Fruit fly (Drosophila melanogaster) ovary, adult (tissue): ENCODE results near the gene Shmt.
A peak's percentile ranks its signal among the peaks of the same experiment; 100 is the strongest.

ENCODE experiments used
- CG17801 ChIP-seq: fragments of 200-800 bp; optimal IDR thresholded peaks from 2 replicates; lab custom pipeline; 2019; ENCODE audit warnings: missing biosample characterization, mild to moderate bottlenecking, missing genetic modification characterization, moderate library complexity; ENCODE audit not compliant: partially characterized antibody

The Shmt gene

DNA sequence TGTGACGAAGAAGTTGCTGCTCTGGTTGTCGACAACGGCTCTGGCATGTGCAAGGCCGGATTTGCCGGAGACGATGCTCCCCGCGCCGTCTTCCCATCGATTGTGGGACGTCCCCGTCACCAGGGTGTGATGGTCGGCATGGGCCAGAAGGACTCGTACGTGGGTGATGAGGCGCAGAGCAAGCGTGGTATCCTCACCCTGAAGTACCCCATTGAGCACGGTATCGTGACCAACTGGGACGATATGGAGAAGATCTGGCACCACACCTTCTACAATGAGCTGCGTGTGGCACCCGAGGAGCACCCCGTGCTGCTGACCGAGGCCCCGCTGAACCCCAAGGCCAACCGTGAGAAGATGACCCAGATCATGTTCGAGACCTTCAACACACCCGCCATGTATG lies 13.9 kb downstream of the Shmt start:
- TF ChIP-seq CG17801 (GFP tag; lab: Kevin White, UChicago): no peak

DNA sequence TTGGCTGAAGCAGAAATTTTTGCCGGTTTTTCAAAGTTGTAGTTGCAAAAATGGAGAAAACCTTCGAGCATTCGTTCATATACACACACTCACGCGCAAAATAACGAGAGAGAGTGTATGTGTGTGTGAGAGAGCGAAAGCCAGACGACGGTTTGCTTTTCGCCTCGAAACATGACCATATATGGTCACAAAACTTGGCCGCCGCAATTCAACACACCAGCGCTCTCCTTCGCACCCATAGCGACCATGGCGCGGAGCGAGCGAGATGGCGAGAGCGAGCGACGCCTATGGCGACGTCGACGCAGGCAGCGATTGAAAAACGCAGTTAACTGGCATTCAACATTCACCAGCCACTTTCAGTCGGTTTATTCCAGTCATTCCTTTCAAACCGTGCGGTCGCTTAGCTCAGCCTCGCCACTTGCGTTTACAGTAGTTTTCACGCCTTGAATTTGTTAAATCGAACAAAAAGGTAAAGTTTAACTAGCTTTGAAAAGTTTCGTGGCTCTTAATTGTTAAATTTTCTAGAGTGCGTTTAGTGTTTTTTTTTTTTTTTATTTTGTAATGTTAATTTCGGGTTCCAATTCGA lies 14.9 kb downstream of the Shmt start:
- TF ChIP-seq CG17801 (GFP tag; lab: Kevin White, UChicago): peak; percentile 59

DNA sequence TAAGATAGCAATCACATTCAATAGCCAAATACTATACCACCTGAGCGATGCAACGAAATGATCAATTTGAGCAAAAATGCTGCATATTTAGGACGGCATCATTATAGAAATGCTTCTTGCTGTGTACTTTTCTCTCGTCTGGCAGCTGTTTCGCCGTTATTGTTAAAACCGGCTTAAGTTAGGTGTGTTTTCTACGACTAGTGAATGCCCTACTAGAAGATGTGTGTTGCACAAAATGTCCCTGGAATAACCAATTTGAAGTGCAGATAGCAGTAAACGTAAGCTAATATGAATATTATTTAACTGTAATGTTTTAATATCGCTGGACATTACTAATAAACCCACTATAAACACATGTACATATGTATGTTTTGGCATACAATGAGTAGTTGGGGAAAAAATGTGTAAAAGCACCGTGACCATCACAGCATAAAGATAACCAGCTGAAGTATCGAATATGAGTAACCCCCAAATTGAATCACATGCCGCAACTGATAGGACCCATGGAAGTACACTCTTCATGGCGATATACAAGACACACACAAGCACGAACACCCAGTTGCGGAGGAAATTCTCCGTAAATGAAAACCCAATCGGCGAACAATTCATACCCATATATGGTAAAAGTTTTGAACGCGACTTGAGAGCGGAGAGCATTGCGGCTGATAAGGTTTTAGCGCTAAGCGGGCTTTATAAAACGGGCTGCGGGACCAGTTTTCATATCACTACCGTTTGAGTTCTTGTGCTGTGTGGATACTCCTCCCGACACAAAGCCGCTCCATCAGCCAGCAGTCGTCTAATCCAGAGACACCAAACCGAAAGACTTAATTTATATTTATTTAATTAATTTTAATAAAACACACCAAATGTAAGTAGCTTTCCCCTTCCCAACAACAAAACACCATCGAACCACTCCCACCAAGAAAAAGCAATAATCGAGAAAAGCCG lies 16.2 kb downstream of the Shmt start, which contains the start of gene Act5C:
Gene Act5C, plus strand, starts transcription at position 716 of the 948 bp plus-strand sequence.
- peak; percentile 94 for TF ChIP-seq CG17801 (GFP tag; lab: Kevin White, UChicago)

DNA sequence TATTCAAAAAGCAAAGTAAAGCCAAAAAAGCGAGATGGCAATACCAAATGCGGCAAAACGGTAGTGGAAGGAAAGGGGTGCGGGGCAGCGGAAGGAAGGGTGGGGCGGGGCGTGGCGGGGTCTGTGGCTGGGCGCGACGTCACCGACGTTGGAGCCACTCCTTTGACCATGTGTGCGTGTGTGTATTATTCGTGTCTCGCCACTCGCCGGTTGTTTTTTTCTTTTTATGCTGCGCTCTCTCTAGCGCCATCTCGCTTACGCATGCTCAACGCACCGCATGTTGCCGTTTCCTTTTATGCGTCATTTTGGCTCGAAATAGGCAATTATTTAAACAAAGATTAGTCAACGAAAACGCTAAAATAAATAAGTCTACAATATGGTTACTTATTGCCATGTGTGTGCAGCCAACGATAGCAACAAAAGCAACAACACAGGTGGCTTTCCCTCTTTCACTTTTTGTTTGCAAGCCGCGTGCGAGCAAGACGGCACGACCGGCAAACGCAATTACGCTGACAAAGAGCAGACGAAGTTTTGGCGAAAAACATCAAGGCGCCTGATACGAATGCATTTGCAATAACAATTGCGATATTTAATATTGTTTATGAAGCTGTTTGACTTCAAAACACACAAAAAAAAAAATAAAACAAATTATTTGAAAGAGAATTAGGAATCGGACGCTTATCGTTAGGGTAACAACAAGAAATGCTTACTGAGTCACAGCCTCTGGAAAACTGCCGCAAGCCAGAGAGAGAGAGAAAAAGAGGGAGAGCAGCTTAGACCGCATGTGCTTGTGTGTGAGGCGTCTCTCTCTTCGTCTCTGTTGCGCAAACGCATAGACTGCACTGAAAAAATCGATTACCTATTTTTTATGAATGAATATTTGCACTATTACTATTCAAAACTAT lies 17.1 kb downstream of the Shmt start:
- TF ChIP-seq CG17801 (GFP tag; lab: Kevin White, UChicago): no peak

DNA sequence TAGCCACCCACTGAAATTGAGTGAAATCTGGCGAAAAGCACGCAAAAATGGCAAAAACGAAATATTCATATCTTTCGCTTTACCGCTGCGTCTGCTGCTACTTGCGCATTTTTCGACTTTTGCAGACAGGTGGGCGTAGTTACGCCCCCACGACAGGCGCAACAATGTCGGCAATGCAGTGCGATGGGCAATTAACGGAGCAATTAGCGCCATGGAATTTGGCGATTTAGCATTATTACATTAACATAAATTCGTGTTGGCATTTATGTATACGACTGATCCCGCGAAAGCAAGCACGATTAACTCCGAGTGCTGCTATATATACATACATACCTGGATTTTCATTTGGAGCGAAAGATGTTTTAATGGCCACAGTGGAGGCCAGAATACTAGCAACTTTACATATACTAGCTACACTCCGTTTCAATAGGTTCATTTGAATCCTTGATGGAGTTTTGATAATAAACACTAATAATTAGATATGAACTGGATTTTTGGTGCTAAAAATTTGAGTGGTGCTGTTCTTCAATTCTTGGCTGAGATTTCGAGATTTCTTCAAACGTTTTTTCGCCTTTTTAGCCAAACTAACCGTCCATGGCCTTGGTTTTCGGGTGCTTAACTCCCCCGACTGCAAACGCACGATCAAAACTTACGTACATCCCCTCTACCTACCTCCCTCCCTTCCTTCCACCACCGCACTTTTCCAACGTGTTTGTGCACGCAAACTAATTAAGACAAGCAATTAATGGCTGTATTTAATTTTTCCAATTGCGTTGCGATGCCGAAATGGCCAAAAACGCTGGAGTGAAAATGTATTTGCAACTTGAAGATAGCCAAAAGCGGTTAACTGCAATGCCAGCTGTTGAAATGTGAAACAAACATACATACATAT lies 19.5 kb downstream of the Shmt start:
- no peak for TF ChIP-seq CG17801 (GFP tag; lab: Kevin White, UChicago)

DNA sequence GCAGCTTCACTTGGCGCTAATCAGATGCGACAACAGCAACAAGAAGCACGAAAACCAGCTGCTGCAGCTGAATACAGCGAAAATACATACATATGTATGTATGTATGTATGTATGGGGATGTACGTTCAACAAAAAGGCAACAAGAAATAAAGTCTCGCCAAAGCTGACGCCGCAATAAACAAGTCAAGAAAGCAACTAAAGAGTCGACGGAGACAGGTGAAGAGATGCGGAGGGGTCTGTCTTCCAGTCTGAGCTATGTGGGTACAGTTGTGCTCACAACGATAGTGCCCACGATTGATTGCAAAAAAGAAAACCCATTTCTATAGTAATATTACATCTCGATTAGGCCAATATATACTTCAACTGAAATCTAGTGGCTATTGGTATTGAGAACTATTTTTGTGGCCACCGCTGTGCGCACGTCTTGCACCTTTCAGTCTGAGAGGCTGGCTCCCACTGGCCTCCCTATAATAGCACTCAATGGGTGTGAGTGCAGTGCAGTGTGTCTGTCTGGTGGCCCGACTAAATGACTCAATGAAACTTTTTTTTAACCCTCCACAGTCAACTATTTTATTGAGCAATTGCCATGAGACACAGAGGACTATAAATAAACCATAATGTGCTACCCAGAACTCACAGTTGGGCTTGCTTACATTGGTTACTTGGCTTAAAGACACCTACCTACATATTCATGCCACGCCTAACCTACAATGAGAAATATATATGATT lies 20.6 kb downstream of the Shmt start:
- TF ChIP-seq CG17801 (GFP tag; lab: Kevin White, UChicago): peak; percentile 92

DNA sequence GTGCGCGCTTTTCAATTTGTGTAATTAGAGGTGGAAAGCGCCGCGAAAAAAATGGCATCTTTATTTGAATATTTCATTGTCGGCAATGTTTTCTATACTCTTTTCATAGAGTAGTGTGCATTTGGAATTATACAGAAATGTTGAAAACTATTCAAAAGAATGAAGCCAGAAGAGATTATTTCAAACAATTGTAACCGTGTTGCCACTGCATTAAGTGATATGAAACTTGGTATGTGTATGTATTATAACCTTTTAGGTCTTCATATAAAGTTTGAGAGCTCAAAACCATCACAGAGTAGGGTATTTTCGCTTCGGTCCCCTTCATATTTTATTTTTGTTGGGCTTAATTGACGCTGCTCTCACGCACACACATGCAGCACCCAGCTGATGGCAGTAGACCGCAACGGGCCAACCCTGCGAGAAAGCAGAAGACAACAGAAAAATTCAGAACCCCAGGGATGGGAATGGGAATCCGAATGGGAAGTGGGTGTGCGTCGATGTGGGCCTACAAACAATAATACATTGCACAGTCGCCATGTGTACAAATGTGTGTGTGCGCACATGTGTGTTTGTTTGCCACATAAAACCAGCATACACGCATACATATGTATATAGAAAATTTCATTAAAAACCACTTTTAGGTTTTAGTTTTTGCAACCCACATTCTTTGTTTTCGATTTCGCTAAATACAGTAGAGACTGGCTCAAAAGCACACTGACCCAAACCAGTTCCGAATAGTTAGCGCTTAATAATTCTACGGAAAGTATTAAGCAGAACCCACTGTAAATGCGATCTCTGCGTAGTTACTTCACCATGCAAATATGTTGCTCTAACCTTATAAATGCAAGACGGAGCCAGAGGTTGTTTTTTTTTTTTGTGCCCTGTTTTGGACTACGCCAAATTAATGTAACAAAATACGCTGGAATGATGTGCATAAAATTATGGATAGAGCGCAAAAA lies 21.8 kb downstream of the Shmt start:
- peak; percentile 9 for TF ChIP-seq CG17801 (GFP tag; lab: Kevin White, UChicago)

DNA sequence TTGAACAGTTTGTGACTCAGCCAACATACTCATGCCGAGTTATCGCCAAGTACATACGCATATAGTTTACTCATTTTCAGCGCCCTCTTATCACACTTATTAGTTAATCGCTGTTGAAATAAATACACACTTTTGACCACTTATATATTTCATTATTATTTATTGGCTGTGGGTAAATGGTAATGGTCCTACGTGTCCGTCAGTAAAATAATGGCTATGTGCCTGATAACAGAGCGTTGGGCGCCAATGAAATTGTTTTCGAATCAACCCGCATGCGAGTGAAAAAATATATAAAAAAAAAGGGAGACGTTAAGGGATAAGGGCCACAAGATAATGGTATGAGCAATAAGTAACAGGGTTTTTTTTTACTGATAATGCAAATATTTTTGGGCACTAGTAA lies 23.4 kb downstream of the Shmt start:
- TF ChIP-seq CG17801 (GFP tag; lab: Kevin White, UChicago): no peak

DNA sequence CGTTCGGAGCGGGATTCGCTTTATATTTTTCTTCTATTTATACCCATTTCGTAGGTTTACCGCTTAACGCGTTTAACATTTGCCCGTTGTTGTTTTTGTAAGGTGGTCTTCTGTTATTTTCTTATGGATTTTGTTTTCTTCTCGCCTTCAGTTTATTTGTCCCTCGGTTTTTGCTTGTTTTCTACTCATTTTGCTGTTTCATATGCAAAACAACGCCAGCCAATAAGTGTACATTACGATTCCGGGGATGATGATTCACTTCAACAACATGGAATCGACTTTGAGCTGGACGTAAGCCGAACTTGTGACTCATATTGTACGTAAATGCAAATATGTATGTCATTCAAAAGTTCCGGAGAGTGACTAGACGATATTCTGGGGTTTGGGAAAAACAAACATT lies 24.1 kb downstream of the Shmt start:
- TF ChIP-seq CG17801 (GFP tag; lab: Kevin White, UChicago): no peak

DNA sequence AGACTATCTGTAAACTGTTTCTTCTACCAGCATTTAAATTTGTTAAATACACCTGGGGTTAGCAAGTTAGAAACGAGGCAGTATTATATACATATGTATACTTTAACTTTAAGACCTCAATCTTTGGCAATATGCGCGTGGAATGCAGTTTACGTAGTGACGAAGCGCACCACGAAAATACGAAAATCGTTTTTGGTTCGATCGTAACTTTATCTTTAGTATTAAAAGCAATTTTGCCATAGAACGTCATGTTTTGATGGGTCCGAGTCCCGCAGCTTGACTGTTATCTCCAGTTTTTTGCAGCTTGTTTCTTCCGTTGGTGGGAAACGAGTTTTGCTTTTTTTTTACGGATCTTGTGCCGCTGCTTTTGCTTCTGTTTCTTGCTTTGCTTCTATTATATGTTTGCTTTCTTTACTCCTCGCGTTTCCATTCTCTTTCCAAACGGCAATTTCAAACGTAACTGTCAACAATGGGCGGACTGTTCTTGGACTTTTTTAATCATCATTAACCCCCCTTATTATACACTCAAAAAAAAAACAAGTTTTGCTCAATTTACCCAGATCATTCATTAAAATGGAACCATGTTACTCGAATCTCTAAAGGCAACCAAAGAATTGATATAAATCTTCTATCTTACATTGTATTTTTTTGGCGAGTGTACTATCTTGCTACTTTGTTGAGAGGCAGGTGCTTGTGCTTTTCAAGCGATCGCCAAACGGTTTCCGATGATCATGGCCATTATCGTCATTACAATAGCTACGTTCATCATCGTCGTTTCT lies 24.7 kb downstream of the Shmt start:
- TF ChIP-seq CG17801 (GFP tag; lab: Kevin White, UChicago): no peak

DNA sequence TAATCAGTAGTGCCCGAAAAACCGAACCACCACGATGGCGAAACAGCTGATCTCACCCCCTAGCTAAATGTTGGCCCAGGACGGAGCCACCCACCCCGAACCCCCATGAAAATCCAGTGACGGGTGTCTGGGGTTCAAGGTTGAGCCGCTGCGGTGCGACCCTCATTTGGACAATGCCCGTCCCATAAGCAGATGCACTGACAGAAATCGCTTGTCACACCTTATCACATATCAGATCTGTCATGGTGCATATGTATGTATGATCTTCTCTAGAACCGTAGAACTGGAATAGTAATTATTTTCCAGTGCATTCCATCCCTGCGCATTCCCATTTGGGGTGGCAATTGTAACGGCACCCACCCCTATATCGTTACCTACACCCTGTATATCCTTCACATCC lies 27.7 kb downstream of the Shmt start:
- no peak for TF ChIP-seq CG17801 (GFP tag; lab: Kevin White, UChicago)
